Worm (Caenorhabditis elegans): Measurements from ENCODE around the gene srp-1.
A peak's percentile ranks its signal among the peaks of the same experiment; 100 is the strongest.

srp-1 gene

ce11 chrV:712882-713281 is 40.2 kb upstream of the srp-1 start, which contains the start of gene cyp-33C11:
TSS of gene cyp-33C11 (minus strand) at chrV:712982.
- no peak for TF ChIP-seq F10E7.11 (tag; optimal IDR thresholded peaks at IDR 0.05)
- no peak for TF ChIP-seq attf-5 (GFP tag; optimal IDR thresholded peaks at IDR 0.05)
- no peak for TF ChIP-seq aptf-3 (GFP tag; IDR thresholded peaks at IDR 0.05)
- TF ChIP-seq ztf-3 (GFP tag; optimal IDR thresholded peaks at IDR 0.05), result no peak
- TF ChIP-seq ceh-40 (GFP tag; IDR thresholded peaks at IDR 0.05), result no peak
- no peak for TF ChIP-seq lag-1 (GFP tag; IDR thresholded peaks at IDR 0.05)
- no peak for TF ChIP-seq fkh-3 (tag; optimal IDR thresholded peaks at IDR 0.05)
- no peak for TF ChIP-seq F57C9.4 (tag; optimal IDR thresholded peaks at IDR 0.05)
- no peak for TF ChIP-seq attf-6 (GFP tag; IDR thresholded peaks at IDR 0.05)
- TF ChIP-seq tlf-1 (GFP tag; optimal IDR thresholded peaks at IDR 0.05), result no peak
- no peak for TF ChIP-seq bed-1 (GFP tag; IDR thresholded peaks at IDR 0.05)

- TF ChIP-seq ztf-18 (tag; optimal IDR thresholded peaks at IDR 0.05) (no peak), lir-1 (GFP tag; conservative IDR thresholded peaks at IDR 0.05) (no peak), lsl-1 (GFP tag; optimal IDR thresholded peaks at IDR 0.05) (no peak), rec-8 (tag; optimal IDR thresholded peaks at IDR 0.05) (no peak), hsf-1 (GFP tag; IDR thresholded peaks at IDR 0.05) (no peak), mxl-1 (tag; optimal IDR thresholded peaks at IDR 0.05) (no peak), let-526 (GFP tag; IDR thresholded peaks at IDR 0.05) (no peak), lsy-27 (tag; optimal IDR thresholded peaks at IDR 0.05; ENCODE audit: borderline replicate concordance, insufficient read depth) (no peak)
Measured at ce11 chrV:719731-720130, 33.4 kb upstream of the srp-1 start, which contains the start of gene srbc-40. TSS of gene srbc-40 (minus strand) at chrV:719831.

ce11 chrV:722889-723288 is 30.2 kb upstream of the srp-1 start:
- no peak for TF ChIP-seq ceh-40 (GFP tag; IDR thresholded peaks at IDR 0.05)
- no peak for TF ChIP-seq ceh-91 (GFP tag; IDR thresholded peaks at IDR 0.05)
- no peak for TF ChIP-seq dox-1 (GFP tag; IDR thresholded peaks at IDR 0.05)
- TF ChIP-seq ama-1 (optimal IDR thresholded peaks at IDR 0.05), result no peak
- no peak for TF ChIP-seq ama-1 (GFP tag; optimal IDR thresholded peaks at IDR 0.05)
- TF ChIP-seq somi-1 (GFP tag; optimal IDR thresholded peaks at IDR 0.05), result no peak
- no peak for TF ChIP-seq snpc-1.1 (tag; optimal IDR thresholded peaks at IDR 0.05; ENCODE audit: insufficient read depth)
- TF ChIP-seq Y79H2A.3 (GFP tag; conservative IDR thresholded peaks at IDR 0.05), result no peak
- TF ChIP-seq pbrm-1 (GFP tag; IDR thresholded peaks at IDR 0.05), result no peak
- no peak for TF ChIP-seq bed-2 (GFP tag; IDR thresholded peaks at IDR 0.05)
- no peak for TF ChIP-seq xnd-1 (tag; optimal IDR thresholded peaks at IDR 0.05)
- TF ChIP-seq tlf-1 (GFP tag; optimal IDR thresholded peaks at IDR 0.05), result no peak
- no peak for TF ChIP-seq rcor-1 (GFP tag; IDR thresholded peaks at IDR 0.05)
- no peak for TF ChIP-seq madf-10 (tag; optimal IDR thresholded peaks at IDR 0.05)
- no peak for TF ChIP-seq T26A5.8 (tag; optimal IDR thresholded peaks at IDR 0.05)
- no peak for TF ChIP-seq ztf-25 (GFP tag; IDR thresholded peaks at IDR 0.05)
- TF ChIP-seq egrh-3 (GFP tag; IDR thresholded peaks at IDR 0.05), result no peak
- TF ChIP-seq athp-1 (tag; optimal IDR thresholded peaks at IDR 0.05), result no peak

- TF ChIP-seq lsl-1 (GFP tag; optimal IDR thresholded peaks at IDR 0.05) (no peak), nfya-2 (GFP tag; IDR thresholded peaks at IDR 0.05) (no peak), madf-8 (GFP tag; conservative IDR thresholded peaks at IDR 0.05) (no peak), B0035.1 (tag; optimal IDR thresholded peaks at IDR 0.05) (peak; percentile 71), hlh-12 (tag; optimal IDR thresholded peaks at IDR 0.05) (no peak), attf-6 (GFP tag; IDR thresholded peaks at IDR 0.05) (no peak), zim-3 (tag; optimal IDR thresholded peaks at IDR 0.05) (peak; percentile 46), chd-7 (tag; optimal IDR thresholded peaks at IDR 0.05) (peak; percentile 77), hsf-1 (GFP tag; IDR thresholded peaks at IDR 0.05) (peak; percentile 23; the same call in 1 of the 2 replicates), unc-130 (GFP tag; optimal IDR thresholded peaks at IDR 0.05) (no peak), ztf-6 (GFP tag; IDR thresholded peaks at IDR 0.05) (no peak), lir-1 (GFP tag; conservative IDR thresholded peaks at IDR 0.05) (peak; percentile 58), C06A6.2 (GFP tag; conservative IDR thresholded peaks at IDR 0.05) (peak; percentile 71; the same call in 1 of the 2 replicates), egrh-3 (GFP tag; IDR thresholded peaks at IDR 0.05) (no peak), xnd-1 (tag; optimal IDR thresholded peaks at IDR 0.05) (no peak), K12H6.12 (tag; optimal IDR thresholded peaks at IDR 0.05) (peak; percentile 53), mxl-1 (tag; optimal IDR thresholded peaks at IDR 0.05) (no peak), B0261.1 (tag; optimal IDR thresholded peaks at IDR 0.05) (no peak)
Measured at ce11 chrV:723895-724352, 29.2 kb upstream of the srp-1 start, which contains the start of gene fbxb-72. TSS of gene fbxb-72 (minus strand) at chrV:723952.
